Fruit fly (Drosophila melanogaster) whole organism, adult: ENCODE results near the gene Ada.

ENCODE experiments used
- CG11617 ChIP-seq: fragments of 200-800 bp; sonication (Bioruptor generic); optimal IDR thresholded peaks from 2 replicates; lab custom pipeline; 2017; ENCODE audit warnings: mild to moderate bottlenecking, missing biosample characterization, missing genetic modification reagents, missing genetic modification characterization
- CG12768 ChIP-seq: fragments of 200-800 bp; sonication (Bioruptor generic); optimal IDR thresholded peaks from 2 replicates; lab custom pipeline; 2017; ENCODE audit warnings: missing biosample characterization, missing genetic modification characterization, mild to moderate bottlenecking, moderate library complexity, missing genetic modification reagents
- CG5204 ChIP-seq: fragments of 200-800 bp; sonication (Bioruptor generic); optimal IDR thresholded peaks from 2 replicates; lab custom pipeline; 2016; ENCODE audit warnings: missing biosample characterization, missing genetic modification characterization
- CG7045 ChIP-seq: fragments of 200-800 bp; sonication (Bioruptor generic); optimal IDR thresholded peaks from 2 replicates; lab custom pipeline; 2017; ENCODE audit warnings: missing biosample characterization, mild to moderate bottlenecking, missing genetic modification characterization
- Crg-1 ChIP-seq: fragments of 200-800 bp; sonication (Bioruptor generic); optimal IDR thresholded peaks from 2 replicates; lab custom pipeline; 2016; ENCODE audit warnings: missing biosample characterization, missing genetic modification characterization
- Hr96 ChIP-seq: fragments of 200-800 bp; sonication (Bioruptor generic); optimal IDR thresholded peaks from 2 replicates; lab custom pipeline; 2016; ENCODE audit warnings: missing biosample characterization, missing genetic modification characterization
- bab1 ChIP-seq: fragments of 200-800 bp; sonication (Bioruptor generic); optimal IDR thresholded peaks from 3 replicates; lab custom pipeline; 2019; ENCODE audit warnings: missing biosample characterization, mild to moderate bottlenecking, missing genetic modification characterization, moderate library complexity
- cic ChIP-seq: fragments of 200-800 bp; sonication (Bioruptor generic); optimal IDR thresholded peaks from 2 replicates; lab custom pipeline; 2017; ENCODE audit warnings: missing biosample characterization, mild to moderate bottlenecking, missing genetic modification characterization, moderate library complexity
- kay ChIP-seq: fragments of 200-800 bp; sonication (Bioruptor generic); peaks from one replicate; lab custom pipeline; 2016; ENCODE audit warnings: missing biosample characterization, missing genetic modification characterization, borderline replicate concordance
- pad ChIP-seq: fragments of 200-800 bp; sonication (Bioruptor generic); optimal IDR thresholded peaks from 3 replicates; lab custom pipeline; 2017; ENCODE audit warnings: missing biosample characterization, missing genetic modification characterization, mild to moderate bottlenecking, moderate library complexity, missing genetic modification reagents
- toe ChIP-seq: fragments of 200-800 bp; sonication (Bioruptor generic); optimal IDR thresholded peaks from 2 replicates; lab custom pipeline; 2016; ENCODE audit warnings: missing biosample characterization, missing genetic modification characterization

DNA sequence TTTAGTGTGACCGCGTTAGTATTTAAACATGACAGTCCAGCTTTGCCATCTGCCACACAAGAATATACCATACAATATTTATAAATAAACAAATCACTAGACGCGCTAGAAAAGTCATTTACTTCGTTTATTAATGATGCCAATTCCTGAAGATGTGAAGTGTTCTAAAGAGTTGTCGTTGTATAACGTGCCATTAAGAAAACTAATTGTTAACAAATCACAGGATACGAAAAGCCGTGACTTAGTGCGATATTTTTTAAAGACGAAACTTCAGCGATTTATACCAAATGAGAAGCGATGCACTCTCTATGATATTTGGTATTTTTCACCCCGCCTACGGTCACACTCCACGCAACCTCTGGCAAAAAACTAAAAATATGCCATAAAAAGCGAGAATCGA, 25.5 kb upstream of the Ada start, which contains the start of gene neur:
- TF ChIP-seq Crg-1 (GFP tag; lab: Kevin White, UChicago) (peak; percentile 8), cic (GFP tag; lab: Kevin White, UChicago) (peak; percentile 46), CG5204 (GFP tag; lab: Kevin White, UChicago) (no peak), CG7045 (GFP tag; lab: Kevin White, UChicago) (peak; percentile 39), bab1 (GFP tag; lab: Kevin White, UChicago) (peak; percentile 69), toe (GFP tag; lab: Kevin White, UChicago) (no peak), pad (GFP tag; lab: Kevin White, UChicago) (peak; percentile 50), kay (GFP tag; lab: Kevin White, UChicago) (no peak), Hr96 (GFP tag; lab: Kevin White, UChicago) (no peak), CG11617 (peak; percentile 14), CG12768 (no peak)
